Worm (Caenorhabditis elegans): Measurements from ENCODE around the gene ZK938.12.

DNA sequence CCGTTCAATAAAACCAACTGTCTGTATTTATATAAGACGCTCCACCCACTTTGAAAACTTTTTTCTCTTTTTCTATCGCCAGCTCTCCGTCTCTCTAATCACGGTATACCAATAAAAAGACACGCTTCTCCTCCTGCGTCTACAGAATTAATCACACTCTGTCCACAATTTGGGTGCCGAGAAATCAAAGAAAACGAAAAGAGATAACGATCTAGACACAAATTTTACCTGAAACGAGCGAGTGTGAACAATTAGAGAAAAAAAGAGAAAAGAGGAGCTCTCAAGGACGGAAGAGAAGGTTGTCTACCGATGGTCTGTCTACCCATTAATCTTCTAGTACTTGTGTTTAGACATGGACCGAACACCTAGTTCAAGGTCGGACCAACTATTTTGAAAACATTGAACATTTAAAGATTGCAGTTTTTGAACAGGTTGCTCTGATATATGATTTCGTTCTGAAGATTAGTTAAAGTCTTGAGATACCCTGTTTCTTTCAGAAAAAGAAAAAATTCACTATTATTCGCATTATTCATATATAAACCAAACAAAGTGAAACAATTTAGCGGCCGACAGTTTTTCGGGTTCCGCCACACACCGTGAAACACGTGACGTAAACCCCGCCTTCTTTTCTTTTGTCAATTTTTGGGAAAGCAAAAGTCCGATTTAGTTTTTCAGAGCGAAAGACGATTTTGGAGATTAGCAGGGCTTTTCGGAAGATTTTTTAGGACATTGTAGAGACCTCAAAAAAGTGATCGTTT is 43.6 kb upstream of the ZK938.12 start, which contains the start of gene cyp-13A2:
- TF ChIP-seq W03F9.2 (tag; optimal IDR thresholded peaks at IDR 0.05) (no peak), him-1 (tag; optimal IDR thresholded peaks at IDR 0.05) (no peak)

All from whole organism, L4/young adult.